Fruit fly (Drosophila melanogaster): Measurements from ENCODE around the gene CG3407.

The CG3407 gene

DNA sequence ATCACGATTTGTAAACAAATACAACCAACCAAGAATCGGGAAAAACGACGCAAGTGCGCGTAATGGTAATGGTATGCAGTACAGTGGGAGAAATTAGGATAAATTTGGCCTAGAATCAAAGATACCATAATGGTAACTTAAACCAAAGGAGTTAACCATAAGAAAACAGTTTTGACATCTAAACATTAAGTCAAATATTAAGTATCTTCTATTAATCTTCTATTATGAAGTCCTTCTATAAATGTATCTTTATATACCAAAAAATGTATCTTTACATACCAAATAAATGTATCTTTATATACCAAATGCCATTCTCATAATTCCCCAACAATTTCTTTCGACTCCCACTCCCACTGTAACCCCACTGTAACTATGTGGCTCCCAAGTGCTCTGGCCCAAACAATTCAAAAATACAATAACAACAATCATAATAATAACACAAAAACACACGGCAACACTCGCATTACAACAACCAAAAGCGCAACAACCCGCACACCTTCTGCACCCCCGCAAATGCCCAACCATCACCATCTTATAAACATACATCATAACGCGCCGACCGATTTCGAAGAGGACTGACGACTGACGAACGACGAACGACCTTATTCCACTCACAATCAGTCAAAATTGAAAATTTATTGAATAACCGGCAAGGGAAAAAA, 42.4 kb upstream of the CG3407 start (continued):
- no peak for TF ChIP-seq gfzf (GFP tag; optimal IDR thresholded peaks at IDR 0.05)
- TF ChIP-seq CG11398 (GFP tag; optimal IDR thresholded peaks at IDR 0.05) = no peak
- peak; percentile 21 for TF ChIP-seq CG14710 (tag; optimal IDR thresholded peaks at IDR 0.05)
- TF ChIP-seq luna (GFP tag; optimal IDR thresholded peaks at IDR 0.05) = no peak
- TF ChIP-seq Ravus (GFP tag; IDR thresholded peaks at IDR 0.05) = no peak
- TF ChIP-seq Bgb (GFP tag; IDR thresholded peaks at IDR 0.05; ENCODE audit: partially characterized antibody) = no peak
- no peak for TF ChIP-seq D19A (tag; optimal IDR thresholded peaks at IDR 0.05)
- no peak for TF ChIP-seq jigr1 (GFP tag; IDR thresholded peaks at IDR 0.05)
- peak; percentile 22 for TF ChIP-seq CoRest (tag; optimal IDR thresholded peaks at IDR 0.05)
- TF ChIP-seq scrt (GFP tag; optimal IDR thresholded peaks at IDR 0.05) = no peak
- TF ChIP-seq CG30403 (GFP tag; optimal IDR thresholded peaks at IDR 0.05) = peak; percentile 2
- TF ChIP-seq CG8765 (GFP tag; IDR thresholded peaks at IDR 0.05) = no peak
- TF ChIP-seq CG15269 (tag; optimal IDR thresholded peaks at IDR 0.05) = peak; percentile 5
- TF ChIP-seq CG2116 (GFP tag; optimal IDR thresholded peaks at IDR 0.05) = no peak
- no peak for TF ChIP-seq CG15073 (GFP tag; optimal IDR thresholded peaks at IDR 0.05)
- no peak for TF ChIP-seq pb (GFP tag; optimal IDR thresholded peaks at IDR 0.05)
- no peak for TF ChIP-seq Tbp (GFP tag; optimal IDR thresholded peaks at IDR 0.05)
- TF ChIP-seq CG10979 (tag; optimal IDR thresholded peaks at IDR 0.05) = peak; percentile 64
- TF ChIP-seq Atf6 (GFP tag; IDR thresholded peaks at IDR 0.05) = no peak
- TF ChIP-seq en (GFP tag; optimal IDR thresholded peaks at IDR 0.05) = no peak
- TF ChIP-seq CG17186 (GFP tag; optimal IDR thresholded peaks at IDR 0.05) = no peak
- TF ChIP-seq CG16813 (GFP tag; IDR thresholded peaks at IDR 0.05; ENCODE audit: partially characterized antibody) = no peak
- peak; percentile 36 for TF ChIP-seq nmo (GFP tag; optimal IDR thresholded peaks at IDR 0.05)
- TF ChIP-seq HHEX (GFP tag; optimal IDR thresholded peaks at IDR 0.05) = no peak
- no peak for TF ChIP-seq CG34422 (GFP tag; IDR thresholded peaks at IDR 0.05)
- no peak for TF ChIP-seq ham (GFP tag; IDR thresholded peaks at IDR 0.05)
- no peak for TF ChIP-seq odd (GFP tag; optimal IDR thresholded peaks at IDR 0.05)
- no peak for TF ChIP-seq dpn (GFP tag; optimal IDR thresholded peaks at IDR 0.05)
- TF ChIP-seq CG12744 (GFP tag; optimal IDR thresholded peaks at IDR 0.05) = no peak
- peak; percentile 33 for TF ChIP-seq CG2678 (tag; optimal IDR thresholded peaks at IDR 0.05)
- no peak for TF ChIP-seq CG2202 (tag; optimal IDR thresholded peaks at IDR 0.05)
- TF ChIP-seq sisA (GFP tag; IDR thresholded peaks at IDR 0.05) = no peak
- no peak for TF ChIP-seq tin (GFP tag; optimal IDR thresholded peaks at IDR 0.05)
- TF ChIP-seq CG13775 (GFP tag; optimal IDR thresholded peaks at IDR 0.05) = no peak
- no peak for TF ChIP-seq CG7963 (GFP tag; IDR thresholded peaks at IDR 0.05; ENCODE audit: partially characterized antibody)
- peak; percentile 51 for TF ChIP-seq CG7839 (tag; optimal IDR thresholded peaks at IDR 0.05)
- TF ChIP-seq Hr3 (GFP tag; optimal IDR thresholded peaks at IDR 0.05) = peak; percentile 2
- no peak for TF ChIP-seq Dfd (GFP tag; optimal IDR thresholded peaks at IDR 0.05)
- peak; percentile 31 for TF ChIP-seq grau (tag; optimal IDR thresholded peaks at IDR 0.05)
- TF ChIP-seq CG3995 (GFP tag; optimal IDR thresholded peaks at IDR 0.05) = no peak
- no peak for TF ChIP-seq CG9727 (GFP tag; optimal IDR thresholded peaks at IDR 0.05)
- TF ChIP-seq lilli (GFP tag; optimal IDR thresholded peaks at IDR 0.05) = no peak
- TF ChIP-seq CG32772 (GFP tag; IDR thresholded peaks at IDR 0.05) = no peak
- TF ChIP-seq CG9932 (GFP tag; IDR thresholded peaks at IDR 0.05) = no peak
- TF ChIP-seq usp (GFP tag; optimal IDR thresholded peaks at IDR 0.05) = no peak
- no peak for TF ChIP-seq CG12219 (GFP tag; optimal IDR thresholded peaks at IDR 0.05)
- TF ChIP-seq nerfin-1 (tag; optimal IDR thresholded peaks at IDR 0.05) = no peak
- no peak for TF ChIP-seq HLH54F (GFP tag; optimal IDR thresholded peaks at IDR 0.05)
- peak; percentile 52 for TF ChIP-seq dmrt11E (tag; optimal IDR thresholded peaks at IDR 0.05)
- TF ChIP-seq CG17385 (GFP tag; optimal IDR thresholded peaks at IDR 0.05) = peak; percentile 22
- TF ChIP-seq sna (GFP tag; IDR thresholded peaks at IDR 0.05; ENCODE audit: partially characterized antibody) = no peak

Measured in whole organism, embryonic.